Worm (Caenorhabditis elegans): ENCODE data around the gene alfa-1.

The alfa-1 gene

ce11 chrII:7670039-7670438, 7.7 kb upstream of the alfa-1 start:
- TF ChIP-seq nhr-129 (tag; optimal IDR thresholded peaks at IDR 0.05) (no peak), fos-1 (tag; optimal IDR thresholded peaks at IDR 0.05) (no peak), snpc-4 (tag; optimal IDR thresholded peaks at IDR 0.05) (no peak), lin-39 (tag; optimal IDR thresholded peaks at IDR 0.05) (no peak), sma-9 (GFP tag; optimal IDR thresholded peaks at IDR 0.05) (no peak), sma-9 (tag; optimal IDR thresholded peaks at IDR 0.05) (no peak), lin-13 (GFP tag; optimal IDR thresholded peaks at IDR 0.05) (no peak), ama-1 (optimal IDR thresholded peaks at IDR 0.05) (no peak), unc-39 (tag; optimal IDR thresholded peaks at IDR 0.05) (no peak), F13H6.1 (tag; optimal IDR thresholded peaks at IDR 0.05) (no peak), nhr-25 (tag; optimal IDR thresholded peaks at IDR 0.05) (no peak), gmeb-1 (tag; optimal IDR thresholded peaks at IDR 0.05) (no peak), sma-3 (GFP tag; optimal IDR thresholded peaks at IDR 0.05) (no peak), unc-55 (GFP tag; optimal IDR thresholded peaks at IDR 0.05) (no peak), R02D3.7 (tag; optimal IDR thresholded peaks at IDR 0.05) (no peak), sem-4 (tag; optimal IDR thresholded peaks at IDR 0.05) (no peak), alr-1 (tag; optimal IDR thresholded peaks at IDR 0.05) (no peak)

ce11 chrII:7669409-7669808, 7.1 kb upstream of the alfa-1 start:
- TF ChIP-seq unc-55 (GFP tag; optimal IDR thresholded peaks at IDR 0.05) (peak; percentile 66), nhr-25 (tag; optimal IDR thresholded peaks at IDR 0.05) (peak; percentile 32), skn-1 (tag; optimal IDR thresholded peaks at IDR 0.05) (no peak), C34F6.9 (tag; optimal IDR thresholded peaks at IDR 0.05) (peak; percentile 74), F13H6.1 (tag; optimal IDR thresholded peaks at IDR 0.05) (peak; percentile 26), mab-5 (tag; optimal IDR thresholded peaks at IDR 0.05) (no peak), nhr-129 (tag; optimal IDR thresholded peaks at IDR 0.05) (peak; percentile 69), lsy-2 (tag; optimal IDR thresholded peaks at IDR 0.05) (peak in 1 of 2 experiments; percentile 44), sem-4 (tag; optimal IDR thresholded peaks at IDR 0.05) (peak; percentile 15), lin-11 (tag; optimal IDR thresholded peaks at IDR 0.05) (peak; percentile 42), crh-2 (tag; optimal IDR thresholded peaks at IDR 0.05) (peak; percentile 10), peb-1 (tag; optimal IDR thresholded peaks at IDR 0.05) (no peak), fos-1 (tag; optimal IDR thresholded peaks at IDR 0.05) (peak; percentile 38)

DNA sequence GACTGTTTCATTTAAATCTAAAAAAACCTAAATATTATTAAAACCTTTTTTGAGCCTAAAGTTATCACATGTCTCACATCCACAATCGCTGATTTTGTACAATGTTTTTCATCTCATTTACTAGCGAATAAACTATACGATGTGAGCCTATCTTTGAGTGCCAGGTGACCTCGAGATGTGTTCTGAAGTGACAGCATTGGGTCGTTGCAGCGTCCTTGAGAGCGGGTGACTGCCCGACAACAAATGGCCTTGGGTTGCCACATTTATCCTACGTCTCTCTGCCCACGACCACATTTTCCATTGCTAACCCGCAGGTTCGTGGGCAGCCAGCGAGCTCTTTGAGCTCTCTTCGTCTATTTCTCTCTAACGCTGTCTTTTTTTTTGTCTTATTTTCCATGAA, 4.6 kb upstream of the alfa-1 start, which contains the start of gene lir-2:
Gene lir-2, plus strand, starts transcription at position 301 of the 400 bp plus-strand sequence.
- TF ChIP-seq nhr-11 (tag; optimal IDR thresholded peaks at IDR 0.05) (no peak), nhr-25 (tag; optimal IDR thresholded peaks at IDR 0.05) (peak; percentile 3)

- TF ChIP-seq nhr-129 (tag; optimal IDR thresholded peaks at IDR 0.05) (no peak), lin-39 (tag; optimal IDR thresholded peaks at IDR 0.05) (no peak), unc-55 (GFP tag; optimal IDR thresholded peaks at IDR 0.05) (no peak), nhr-77 (tag; optimal IDR thresholded peaks at IDR 0.05) (no peak), gmeb-1 (tag; optimal IDR thresholded peaks at IDR 0.05) (no peak), ama-1 (optimal IDR thresholded peaks at IDR 0.05) (no peak), C34F6.9 (tag; optimal IDR thresholded peaks at IDR 0.05) (no peak), ztf-1 (GFP tag; conservative IDR thresholded peaks at IDR 0.05) (no peak), mdl-1 (tag; optimal IDR thresholded peaks at IDR 0.05) (no peak), ztf-4 (tag; optimal IDR thresholded peaks at IDR 0.05) (no peak), nhr-11 (tag; optimal IDR thresholded peaks at IDR 0.05) (no peak), elt-1 (tag; optimal IDR thresholded peaks at IDR 0.05) (no peak), ztf-11 (tag; optimal IDR thresholded peaks at IDR 0.05) (no peak), R02D3.7 (tag; optimal IDR thresholded peaks at IDR 0.05) (no peak), blmp-1 (tag; optimal IDR thresholded peaks at IDR 0.05; ENCODE audit: insufficient read depth) (no peak), elt-3 (tag; optimal IDR thresholded peaks at IDR 0.05) (no peak), lsy-2 (tag; optimal IDR thresholded peaks at IDR 0.05) (no peak), skn-1 (tag; optimal IDR thresholded peaks at IDR 0.05) (no peak), sem-4 (tag; optimal IDR thresholded peaks at IDR 0.05) (no peak)
Measured at ce11 chrII:7666338-7666737, 4.0 kb upstream of the alfa-1 start.

Measured in whole organism, L2 larva.